Worm (Caenorhabditis elegans): Measurements from ENCODE around the gene nspg-12.

ce11 chrX:5256999-5257398 lies at the start of gene nspg-12:
- TF ChIP-seq nhr-6 (tag; optimal IDR thresholded peaks at IDR 0.05) = no peak
- TF ChIP-seq ztf-11 (tag; optimal IDR thresholded peaks at IDR 0.05) = no peak
- no peak for TF ChIP-seq ceh-82 (tag; optimal IDR thresholded peaks at IDR 0.05)
- no peak for TF ChIP-seq Y105C5A.15 (GFP tag; IDR thresholded peaks at IDR 0.05)
- TF ChIP-seq ZK546.5 (tag; optimal IDR thresholded peaks at IDR 0.05) = no peak
- TF ChIP-seq pha-4 (GFP tag; IDR thresholded peaks at IDR 0.05) = no peak
- TF ChIP-seq pha-4 (tag; optimal IDR thresholded peaks at IDR 0.05) = no peak
- no peak for TF ChIP-seq Y5F2A.4 (GFP tag; optimal IDR thresholded peaks at IDR 0.05)
- no peak for TF ChIP-seq dpl-1 (GFP tag; optimal IDR thresholded peaks at IDR 0.05)
- TF ChIP-seq nhr-11 (tag; optimal IDR thresholded peaks at IDR 0.05) = no peak
- TF ChIP-seq snpc-1.2 (GFP tag; IDR thresholded peaks at IDR 0.05) = no peak
- TF ChIP-seq unc-62 (GFP tag; optimal IDR thresholded peaks at IDR 0.05 in 1 of 2) = no peak
- TF ChIP-seq unc-62 (tag; optimal IDR thresholded peaks at IDR 0.05) = no peak
- TF ChIP-seq lsy-2 (tag; optimal IDR thresholded peaks at IDR 0.05) = no peak
- TF ChIP-seq nhr-77 (tag; optimal IDR thresholded peaks at IDR 0.05) = no peak
- TF ChIP-seq ceh-28 (tag; optimal IDR thresholded peaks at IDR 0.05) = no peak
